Worm (Caenorhabditis elegans) whole organism, young adult: ENCODE results near the gene H38K22.9.

Experiments used
- B0019.2 ChIP-seq: fragments of 200-800 bp; sonication (Bioruptor generic); conservative IDR thresholded peaks from 2 replicates; pipeline ENCODE4 v1.3.6; 2022; ENCODE audit warnings: missing genetic modification reagents, missing genetic modification characterization, missing compliant biosample characterization
- B0336.3 ChIP-seq: fragments of 200-800 bp; sonication (Bioruptor generic); IDR thresholded peaks from 2 replicates; pipeline ENCODE4 v1.3.6; 2022; ENCODE audit warnings: missing genetic modification characterization, missing compliant biosample characterization
- F52B5.7 ChIP-seq: sonication (generic microtip); optimal IDR thresholded peaks from 2 replicates; lab custom pipeline; 2016; ENCODE audit warnings: mild to moderate bottlenecking, missing genetic modification characterization, missing compliant biosample characterization
- T26A5.8 ChIP-seq: sonication (generic microtip); optimal IDR thresholded peaks from 2 replicates; lab custom pipeline; 2016; ENCODE audit warnings: missing genetic modification characterization, missing compliant biosample characterization
- Y67H2A.10 ChIP-seq: fragments of 200-800 bp; sonication (Bioruptor generic); conservative IDR thresholded peaks from 2 replicates; pipeline ENCODE4 v1.3.6; 2022; ENCODE audit warnings: missing genetic modification reagents, missing genetic modification characterization, missing compliant biosample characterization
- ZK185.1 ChIP-seq: sonication (generic microtip); optimal IDR thresholded peaks from 2 replicates; lab custom pipeline; 2016; ENCODE audit warnings: mild to moderate bottlenecking, missing genetic modification characterization, missing compliant biosample characterization; ENCODE audit not compliant: poor library complexity, severe bottlenecking
- akir-1 ChIP-seq: fragments of 200-800 bp; sonication (Bioruptor generic); optimal IDR thresholded peaks from 2 replicates; lab custom pipeline; 2018; ENCODE audit warnings: mild to moderate bottlenecking, missing genetic modification characterization, moderate library complexity, missing compliant biosample characterization
- ama-1 ChIP-seq, 3 experiments: fragments of 150-350 bp in 1 of 3; sonication (generic microtip) in 2 of 3; optimal IDR thresholded peaks; 2 replicates each; lab custom pipeline; 2014 to 2018; ENCODE audit warnings: missing biosample characterization in 2 of 3, missing genetic modification characterization in 2 of 3, missing genetic modification reagents in 2 of 3
- aptf-3 ChIP-seq: fragments of 200-800 bp; sonication (Bioruptor generic); IDR thresholded peaks from 2 replicates; pipeline ENCODE4 v1.3.6; 2022; ENCODE audit warnings: missing genetic modification characterization, missing compliant biosample characterization
- attf-5 ChIP-seq: fragments of 200-800 bp; sonication (Bioruptor generic); optimal IDR thresholded peaks from 2 replicates; lab custom pipeline; 2018; ENCODE audit warnings: mild to moderate bottlenecking, missing genetic modification characterization, missing compliant biosample characterization
- attf-6 ChIP-seq: fragments of 200-800 bp; sonication (Bioruptor generic); IDR thresholded peaks from 2 replicates; pipeline ENCODE4 v1.3.6; 2022; ENCODE audit warnings: missing genetic modification reagents, missing genetic modification characterization, missing compliant biosample characterization
- bed-1 ChIP-seq: fragments of 200-800 bp; sonication (Bioruptor generic); IDR thresholded peaks from 2 replicates; pipeline ENCODE4 v1.3.6; 2022; ENCODE audit warnings: missing genetic modification reagents, missing genetic modification characterization, missing compliant biosample characterization
- bed-2 ChIP-seq: fragments of 200-800 bp; sonication (Bioruptor generic); IDR thresholded peaks from 2 replicates; pipeline ENCODE4 v1.3.6; 2022; ENCODE audit warnings: missing genetic modification reagents, missing genetic modification characterization, missing compliant biosample characterization
- ceh-58 ChIP-seq: fragments of 200-800 bp; sonication (Bioruptor generic); IDR thresholded peaks from 2 replicates; pipeline ENCODE4 v1.3.6; 2022; ENCODE audit warnings: missing genetic modification characterization, missing compliant biosample characterization
- ceh-91 ChIP-seq: fragments of 200-800 bp; sonication (Bioruptor generic); IDR thresholded peaks from 2 replicates; pipeline ENCODE4 v1.3.6; 2022; ENCODE audit warnings: missing genetic modification reagents, missing genetic modification characterization, missing compliant biosample characterization
- dox-1 ChIP-seq: fragments of 200-800 bp; sonication (Bioruptor generic); IDR thresholded peaks from 2 replicates; pipeline ENCODE4 v1.3.6; 2022; ENCODE audit warnings: missing genetic modification reagents, missing genetic modification characterization, missing compliant biosample characterization
- efl-1 ChIP-seq: fragments of 150-350 bp; optimal IDR thresholded peaks from 2 replicates; lab custom pipeline; 2014; ENCODE audit warnings: missing biosample characterization, missing genetic modification reagents, missing genetic modification characterization
- egl-44 ChIP-seq: fragments of 200-800 bp; sonication (Bioruptor generic); IDR thresholded peaks from 2 replicates; pipeline ENCODE4 v1.3.6; 2022; ENCODE audit warnings: missing genetic modification reagents, missing genetic modification characterization, missing compliant biosample characterization
- egrh-3 ChIP-seq: fragments of 200-800 bp; sonication (Bioruptor generic); IDR thresholded peaks from 2 replicates; pipeline ENCODE4 v1.3.6; 2022; ENCODE audit warnings: missing genetic modification reagents, missing genetic modification characterization, missing compliant biosample characterization
- him-1 ChIP-seq: sonication (generic microtip); optimal IDR thresholded peaks from 2 replicates; lab custom pipeline; 2016; ENCODE audit warnings: missing genotype, missing genetic modification reagents, missing genetic modification characterization, missing compliant biosample characterization
- hlh-26 ChIP-seq: fragments of 200-800 bp; sonication (Bioruptor generic); conservative IDR thresholded peaks from 2 replicates; pipeline ENCODE4 v1.3.6; 2022; ENCODE audit warnings: missing genetic modification reagents, missing genetic modification characterization, missing compliant biosample characterization
- hmg-20 ChIP-seq: fragments of 200-800 bp; sonication (Bioruptor generic); IDR thresholded peaks from 2 replicates; pipeline ENCODE4 v1.3.6; 2022; ENCODE audit warnings: missing genetic modification reagents, missing genetic modification characterization, missing compliant biosample characterization
- hrde-1 ChIP-seq: sonication (generic microtip); optimal IDR thresholded peaks from 2 replicates; lab custom pipeline; 2016; ENCODE audit warnings: missing genetic modification characterization, mild to moderate bottlenecking, missing compliant biosample characterization, moderate library complexity, missing genotype, missing genetic modification reagents, borderline replicate concordance
- hsf-1 ChIP-seq: fragments of 200-800 bp; sonication (Bioruptor generic); IDR thresholded peaks from 2 replicates; pipeline ENCODE4 v1.3.6; 2022; ENCODE audit warnings: missing genetic modification reagents, missing genetic modification characterization, missing compliant biosample characterization
- lag-1 ChIP-seq: fragments of 200-800 bp; sonication (Bioruptor generic); IDR thresholded peaks from 2 replicates; pipeline ENCODE4 v1.3.6; 2022; ENCODE audit warnings: missing genetic modification reagents, missing genetic modification characterization, missing compliant biosample characterization
- let-526 ChIP-seq: fragments of 200-800 bp; sonication (Bioruptor generic); IDR thresholded peaks from 2 replicates; pipeline ENCODE4 v1.3.6; 2022; ENCODE audit warnings: missing genetic modification reagents, missing genetic modification characterization, missing compliant biosample characterization
- lin-26 ChIP-seq: fragments of 200-800 bp; sonication (Bioruptor generic); IDR thresholded peaks from 2 replicates; pipeline ENCODE4 v1.3.6; 2022; ENCODE audit warnings: missing genetic modification reagents, missing genetic modification characterization, missing compliant biosample characterization
- lin-35 ChIP-seq, 3 experiments: fragments of 150-350 bp in 2 of 3; sonication (generic microtip) in 1 of 3; optimal IDR thresholded peaks; 2 replicates each; lab custom pipeline; 2014 to 2018; ENCODE audit warnings: missing biosample characterization in 3 of 3, missing genetic modification characterization in 3 of 3, missing genetic modification reagents in 3 of 3
- lin-54 ChIP-seq: fragments of 200-800 bp; sonication (Bioruptor generic); optimal IDR thresholded peaks from 2 replicates; lab custom pipeline; 2018; ENCODE audit warnings: mild to moderate bottlenecking, missing genetic modification characterization, missing compliant biosample characterization
- lsl-1 ChIP-seq: fragments of 200-800 bp; sonication (Bioruptor generic); optimal IDR thresholded peaks from 2 replicates; lab custom pipeline; 2018; ENCODE audit warnings: mild to moderate bottlenecking, missing genetic modification characterization, moderate library complexity, missing compliant biosample characterization
- madf-6 ChIP-seq: fragments of 200-800 bp; sonication (Bioruptor generic); IDR thresholded peaks from 2 replicates; pipeline ENCODE4 v1.3.6; 2022; ENCODE audit warnings: missing genetic modification reagents, missing genetic modification characterization, missing compliant biosample characterization
- madf-8 ChIP-seq: fragments of 200-800 bp; sonication (Bioruptor generic); conservative IDR thresholded peaks from 2 replicates; pipeline ENCODE4 v1.3.6; 2022; ENCODE audit warnings: missing genetic modification reagents, missing genetic modification characterization, missing compliant biosample characterization
- mcd-1 ChIP-seq: fragments of 200-800 bp; sonication (Bioruptor generic); IDR thresholded peaks from 2 replicates; pipeline ENCODE4 v1.3.6; 2022; ENCODE audit warnings: missing genetic modification reagents, missing genetic modification characterization, missing compliant biosample characterization
- mel-28 ChIP-seq: sonication (generic microtip); optimal IDR thresholded peaks from 2 replicates; lab custom pipeline; 2016; ENCODE audit warnings: borderline replicate concordance, mild to moderate bottlenecking, missing genetic modification characterization, missing compliant biosample characterization
- mxl-1 ChIP-seq: sonication (generic microtip); optimal IDR thresholded peaks from 2 replicates; lab custom pipeline; 2016; ENCODE audit warnings: missing genetic modification characterization, missing compliant biosample characterization
- nfya-1 ChIP-seq: sonication (generic microtip); optimal IDR thresholded peaks from 2 replicates; lab custom pipeline; 2017; ENCODE audit warnings: antibody characterized with exemption, missing compliant biosample characterization, missing genetic modification characterization, borderline replicate concordance; ENCODE audit not compliant: insufficient read depth
- nfya-2 ChIP-seq: fragments of 200-800 bp; sonication (Bioruptor generic); IDR thresholded peaks from 2 replicates; pipeline ENCODE4 v1.3.6; 2022; ENCODE audit warnings: missing genetic modification reagents, missing genetic modification characterization, missing compliant biosample characterization
- nhr-120 ChIP-seq: fragments of 200-800 bp; sonication (Bioruptor generic); IDR thresholded peaks from 2 replicates; pipeline ENCODE4 v1.3.6; 2022; ENCODE audit warnings: missing genetic modification characterization, missing compliant biosample characterization
- nhr-27 ChIP-seq: fragments of 200-800 bp; sonication (Bioruptor generic); optimal IDR thresholded peaks from 2 replicates; lab custom pipeline; 2018; ENCODE audit warnings: mild to moderate bottlenecking, missing genetic modification characterization, moderate library complexity, missing compliant biosample characterization
- pbrm-1 ChIP-seq: fragments of 200-800 bp; sonication (Bioruptor generic); IDR thresholded peaks from 2 replicates; pipeline ENCODE4 v1.3.6; 2022; ENCODE audit warnings: missing genetic modification reagents, missing genetic modification characterization, missing compliant biosample characterization
- rcor-1 ChIP-seq: fragments of 200-800 bp; sonication (Bioruptor generic); IDR thresholded peaks from 2 replicates; pipeline ENCODE4 v1.3.6; 2022; ENCODE audit warnings: missing genetic modification reagents, missing genetic modification characterization, missing compliant biosample characterization
- rec-8 ChIP-seq, 2 experiments: sonication (generic microtip); optimal IDR thresholded peaks; 2 replicates each; lab custom pipeline; 2016; ENCODE audit warnings: mild to moderate bottlenecking in 2 of 2, missing genetic modification characterization in 2 of 2, missing genetic modification reagents in 2 of 2, missing genotype in 2 of 2, missing biosample characterization in 1 of 2, missing compliant biosample characterization in 1 of 2, moderate library complexity in 1 of 2
- snpc-1.3 ChIP-seq: sonication (generic microtip); optimal IDR thresholded peaks from 2 replicates; lab custom pipeline; 2017; ENCODE audit warnings: missing genetic modification characterization, mild to moderate bottlenecking, missing compliant biosample characterization, antibody characterized with exemption, moderate library complexity, missing genotype, missing genetic modification reagents; ENCODE audit not compliant: insufficient read depth
- snpc-3.4 ChIP-seq: sonication (generic microtip); optimal IDR thresholded peaks from 2 replicates; lab custom pipeline; 2017; ENCODE audit warnings: missing genetic modification characterization, mild to moderate bottlenecking, missing compliant biosample characterization, antibody characterized with exemption, moderate library complexity, missing genotype, missing genetic modification reagents
- snpc-4 ChIP-seq, 5 experiments: fragments of 150-350 bp in 1 of 5; sonication (generic microtip) in 4 of 5; optimal IDR thresholded peaks; 2 replicates each; lab custom pipeline; 2014 to 2018; ENCODE audit warnings: missing genetic modification characterization in 5 of 5, missing biosample characterization in 3 of 5, antibody characterized with exemption in 2 of 5, mild to moderate bottlenecking in 2 of 5, missing compliant biosample characterization in 2 of 5, missing genotype in 2 of 5, moderate library complexity in 2 of 5, missing genetic modification reagents in 1 of 5
- ztf-18 ChIP-seq: sonication (generic microtip); optimal IDR thresholded peaks from 2 replicates; lab custom pipeline; 2016; ENCODE audit warnings: missing genotype, mild to moderate bottlenecking, missing genetic modification characterization, missing compliant biosample characterization
- ztf-26 ChIP-seq: sonication (generic microtip); optimal IDR thresholded peaks from 2 replicates; lab custom pipeline; 2017; ENCODE audit warnings: missing genetic modification characterization, missing compliant biosample characterization
- ztf-28 ChIP-seq: fragments of 200-800 bp; sonication (Bioruptor generic); IDR thresholded peaks from 2 replicates; pipeline ENCODE4 v1.3.6; 2022; ENCODE audit warnings: missing genetic modification reagents, missing genetic modification characterization, missing compliant biosample characterization

The H38K22.9 gene

ce11 chrIII:4291216-4291691 is 32.7 kb upstream of the H38K22.9 start, which contains the start of gene mcm-5 (continued):
- TF ChIP-seq akir-1 (GFP tag; lab: Kevin White, UChicago) (no peak), nhr-120 (no peak), madf-6 (peak; percentile 93), lin-35 (GFP tag; optimal IDR thresholded peaks at IDR 0.05; lab: Kevin White, UChicago) (peak in 1 of 3 experiments; percentile 45), mel-28 (tag; lab: Kevin White, UChicago) (no peak), T26A5.8 (tag; lab: Kevin White, UChicago) (no peak), hlh-26 (GFP tag; lab: Robert Waterston, UW) (no peak), rec-8 (tag; optimal IDR thresholded peaks at IDR 0.05; lab: Kevin White, UChicago) (no peak), ztf-18 (no peak), hmg-20 (no peak), hsf-1 (GFP tag; lab: Robert Waterston, UW) (0 out of 2 replicates have a peak, but pooled peaks have one; percentile 21), rcor-1 (no peak), lsl-1 (peak; percentile 74), madf-8 (GFP tag; lab: Robert Waterston, UW) (peak; percentile 78), B0336.3 (no peak), pbrm-1 (GFP tag; lab: Robert Waterston, UW) (no peak), him-1 (tag; lab: Kevin White, UChicago) (peak; percentile 49), efl-1 (peak; percentile 95), ceh-58 (GFP tag; lab: Robert Waterston, UW) (no peak), ztf-28 (GFP tag; lab: Robert Waterston, UW) (no peak), nfya-2 (no peak), snpc-3.4 (tag; lab: Kevin White, UChicago) (peak; percentile 59), ceh-91 (peak; percentile 70), mcd-1 (GFP tag; lab: Robert Waterston, UW) (no peak), snpc-4 (GFP tag; optimal IDR thresholded peaks at IDR 0.05; lab: Kevin White, UChicago) (peak; percentile 9), snpc-4 (tag; optimal IDR thresholded peaks at IDR 0.05; lab: Kevin White, UChicago) (no peak), nhr-27 (no peak), hrde-1 (tag; lab: Kevin White, UChicago) (no peak), lin-54 (GFP tag; lab: Kevin White, UChicago) (peak; percentile 85), ztf-26 (tag; lab: Kevin White, UChicago) (no peak), mxl-1 (tag; lab: Kevin White, UChicago) (no peak), snpc-1.3 (peak; percentile 56), attf-6 (GFP tag; lab: Robert Waterston, UW) (no peak), B0019.2 (GFP tag; lab: Robert Waterston, UW) (0 out of 2 replicates have a peak, but pooled peaks have one; percentile 21)

- TF ChIP-seq ZK185.1 (tag; lab: Kevin White, UChicago) = no peak
- no peak for TF ChIP-seq dox-1
- no peak for TF ChIP-seq attf-5 (GFP tag; lab: Kevin White, UChicago)
- no peak for TF ChIP-seq aptf-3
- no peak for TF ChIP-seq egl-44
- no peak for TF ChIP-seq Y67H2A.10
- no peak for TF ChIP-seq lag-1 (GFP tag; lab: Robert Waterston, UW)
- TF ChIP-seq nfya-1 (tag; lab: Kevin White, UChicago) = no peak
- no peak for TF ChIP-seq rec-8 (tag; optimal IDR thresholded peaks at IDR 0.05; lab: Kevin White, UChicago)
- no peak for TF ChIP-seq lin-26 (GFP tag; lab: Robert Waterston, UW)
- TF ChIP-seq bed-2 (GFP tag; lab: Robert Waterston, UW) = no peak
- no peak for TF ChIP-seq let-526 (GFP tag; lab: Robert Waterston, UW)
- TF ChIP-seq bed-1 (GFP tag; lab: Robert Waterston, UW) = no peak
- TF ChIP-seq F52B5.7 (tag; lab: Kevin White, UChicago) = no peak
- TF ChIP-seq egrh-3 = no peak
- TF ChIP-seq ama-1 (optimal IDR thresholded peaks at IDR 0.05; lab: Kevin White, UChicago) = no peak
- no peak for TF ChIP-seq ama-1 (GFP tag; optimal IDR thresholded peaks at IDR 0.05; lab: Kevin White, UChicago)
Observed at ce11 chrIII:4293108-4293507, 30.9 kb upstream of the H38K22.9 start, which contains the start of gene R10E4.6. TSS of gene R10E4.6 (plus strand) at chrIII:4293408.
